Fruit fly (Drosophila melanogaster) whole organism, embryonic: Measurements from ENCODE around the gene FipoQ.

Source experiments
- Antp ChIP-seq: fragments of 200-800 bp; sonication (Bioruptor generic); optimal IDR thresholded peaks from 3 replicates; lab custom pipeline; 2016; ENCODE audit warnings: missing biosample characterization, missing genetic modification characterization
- Asciz ChIP-seq: fragments of 200-800 bp; sonication (Bioruptor generic); optimal IDR thresholded peaks from 2 replicates; lab custom pipeline; 2017; ENCODE audit warnings: missing biosample characterization, mild to moderate bottlenecking, missing genetic modification characterization, missing genetic modification reagents
- CG10462 ChIP-seq: fragments of 200-800 bp; sonication (Bioruptor generic); optimal IDR thresholded peaks from 2 replicates; lab custom pipeline; 2016; ENCODE audit warnings: missing biosample characterization, missing genetic modification characterization
- CG10959 ChIP-seq: fragments of 200-800 bp; sonication (Bioruptor generic); IDR thresholded peaks from 2 replicates; pipeline ENCODE4 v1.3.6; 2022; ENCODE audit warnings: missing biosample characterization, missing genetic modification characterization
- CG11247 ChIP-seq: fragments of 200-800 bp; sonication (Bioruptor generic); IDR thresholded peaks from 2 replicates; pipeline ENCODE4 v1.3.6; 2022; ENCODE audit warnings: missing biosample characterization, missing genetic modification characterization
- CG11560 ChIP-seq: fragments of 200-800 bp; sonication (Bioruptor generic); IDR thresholded peaks from 3 replicates; pipeline ENCODE4 v1.3.6; 2022; ENCODE audit warnings: missing biosample characterization, missing genetic modification characterization
- CG12071 ChIP-seq: fragments of 200-800 bp; sonication (Bioruptor generic); optimal IDR thresholded peaks from 3 replicates; lab custom pipeline; 2018; ENCODE audit warnings: missing biosample characterization, mild to moderate bottlenecking, missing genetic modification characterization
- CG12299 ChIP-seq: fragments of 200-800 bp; sonication (Bioruptor generic); optimal IDR thresholded peaks from 2 replicates; lab custom pipeline; 2018; ENCODE audit warnings: missing biosample characterization, mild to moderate bottlenecking, missing genetic modification characterization
- CG13123 ChIP-seq: fragments of 200-800 bp; sonication (Bioruptor generic); optimal IDR thresholded peaks from 2 replicates; lab custom pipeline; 2016; ENCODE audit warnings: missing biosample characterization, missing genetic modification characterization
- CG15269 ChIP-seq: fragments of 200-800 bp; sonication (Bioruptor generic); optimal IDR thresholded peaks from 2 replicates; lab custom pipeline; 2018; ENCODE audit warnings: missing biosample characterization, mild to moderate bottlenecking, missing genetic modification characterization, moderate library complexity
- CG16813 ChIP-seq: fragments of 200-800 bp; sonication (Bioruptor generic); IDR thresholded peaks from 3 replicates; pipeline ENCODE4 v1.3.6; 2022; ENCODE audit warnings: missing biosample characterization, missing genetic modification characterization; ENCODE audit not compliant: partially characterized antibody
- CG18599 ChIP-seq: fragments of 200-800 bp; sonication (Bioruptor generic); optimal IDR thresholded peaks from 3 replicates; lab custom pipeline; 2017; ENCODE audit warnings: missing biosample characterization, missing genetic modification characterization, mild to moderate bottlenecking, moderate library complexity, missing genetic modification reagents
- CG2116 ChIP-seq: fragments of 200-800 bp; sonication (Bioruptor generic); optimal IDR thresholded peaks from 3 replicates; lab custom pipeline; 2018; ENCODE audit warnings: missing biosample characterization, mild to moderate bottlenecking, missing genetic modification characterization
- CG2678 ChIP-seq: fragments of 200-800 bp; sonication (Bioruptor generic); optimal IDR thresholded peaks from 3 replicates; lab custom pipeline; 2019; ENCODE audit warnings: missing biosample characterization, mild to moderate bottlenecking, missing genetic modification characterization, moderate library complexity
- CG32772 ChIP-seq: fragments of 200-800 bp; sonication (Bioruptor generic); IDR thresholded peaks from 2 replicates; pipeline ENCODE4 v1.3.6; 2022; ENCODE audit warnings: missing biosample characterization, missing genetic modification characterization
- CG33213 ChIP-seq: fragments of 200-800 bp; sonication (Bioruptor generic); optimal IDR thresholded peaks from 3 replicates; lab custom pipeline; 2016; ENCODE audit warnings: missing biosample characterization, missing genetic modification characterization
- CG3726 ChIP-seq: fragments of 200-800 bp; sonication (Bioruptor generic); IDR thresholded peaks from 3 replicates; pipeline ENCODE4, ENCODE4 v1.3.6; 2022; ENCODE audit warnings: missing biosample characterization, missing genetic modification characterization
- CG3847 ChIP-seq: fragments of 200-800 bp; sonication (Bioruptor generic); IDR thresholded peaks from 2 replicates; pipeline ENCODE4 v1.3.6; 2022; ENCODE audit warnings: missing biosample characterization, missing genetic modification characterization
- CG4820 ChIP-seq: fragments of 200-800 bp; sonication (Bioruptor generic); optimal IDR thresholded peaks from 3 replicates; lab custom pipeline; 2016; ENCODE audit warnings: missing biosample characterization, missing genetic modification characterization
- CG7271 ChIP-seq: fragments of 200-800 bp; sonication (Bioruptor generic); optimal IDR thresholded peaks from 2 replicates; lab custom pipeline; 2018; ENCODE audit warnings: missing biosample characterization, mild to moderate bottlenecking, missing genetic modification characterization, moderate library complexity
- CG7963 ChIP-seq: fragments of 200-800 bp; sonication (Bioruptor generic); IDR thresholded peaks from 3 replicates; pipeline ENCODE4 v1.3.6; 2022; ENCODE audit warnings: missing biosample characterization, missing genetic modification characterization; ENCODE audit not compliant: partially characterized antibody
- CG8281 ChIP-seq: fragments of 200-800 bp; sonication (Bioruptor generic); optimal IDR thresholded peaks from 2 replicates; lab custom pipeline; 2018; ENCODE audit warnings: missing biosample characterization, mild to moderate bottlenecking, missing genetic modification characterization, moderate library complexity
- CG9727 ChIP-seq: fragments of 200-800 bp; sonication (Bioruptor generic); optimal IDR thresholded peaks from 3 replicates; lab custom pipeline; 2017; ENCODE audit warnings: missing biosample characterization, mild to moderate bottlenecking, missing genetic modification characterization
- CG9817 ChIP-seq: fragments of 200-800 bp; sonication (Bioruptor generic); optimal IDR thresholded peaks from 2 replicates; lab custom pipeline; 2018; ENCODE audit warnings: missing biosample characterization, mild to moderate bottlenecking, missing genetic modification characterization, moderate library complexity
- CG9876 ChIP-seq: fragments of 200-800 bp; sonication (Bioruptor generic); optimal IDR thresholded peaks from 2 replicates; lab custom pipeline; 2016; ENCODE audit warnings: missing biosample characterization, missing genetic modification characterization
- Dad ChIP-seq: fragments of 200-800 bp; sonication (Bioruptor generic); optimal IDR thresholded peaks from 3 replicates; lab custom pipeline; 2016; ENCODE audit warnings: missing biosample characterization, missing genetic modification characterization
- Gsc ChIP-seq: fragments of 200-800 bp; sonication (Bioruptor generic); IDR thresholded peaks from 2 replicates; pipeline ENCODE4 v1.3.6; 2022; ENCODE audit warnings: missing biosample characterization, missing genetic modification characterization
- MBD-R2 ChIP-seq: fragments of 200-800 bp; sonication (Bioruptor generic); IDR thresholded peaks from 2 replicates; pipeline ENCODE4 v1.3.6; 2022; ENCODE audit warnings: missing biosample characterization, missing genetic modification characterization
- MTF-1 ChIP-seq: fragments of 200-800 bp; sonication (Bioruptor generic); optimal IDR thresholded peaks from 2 replicates; lab custom pipeline; 2018; ENCODE audit warnings: missing biosample characterization, mild to moderate bottlenecking, missing genetic modification characterization, borderline replicate concordance
- Meics ChIP-seq: fragments of 200-800 bp; sonication (Bioruptor generic); optimal IDR thresholded peaks from 2 replicates; lab custom pipeline; 2017; ENCODE audit warnings: missing biosample characterization, mild to moderate bottlenecking, missing genetic modification characterization
- Usf ChIP-seq: fragments of 200-800 bp; sonication (Bioruptor generic); optimal IDR thresholded peaks from 2 replicates; lab custom pipeline; 2017; ENCODE audit warnings: missing genotype, missing biosample characterization, missing genetic modification characterization
- abd-A ChIP-seq: fragments of 200-800 bp; sonication (Bioruptor generic); optimal IDR thresholded peaks from 3 replicates; lab custom pipeline; 2019; ENCODE audit warnings: missing biosample characterization, mild to moderate bottlenecking, missing genetic modification characterization, moderate library complexity
- bcd ChIP-seq: fragments of 200-800 bp; sonication (Bioruptor generic); optimal IDR thresholded peaks from 2 replicates; lab custom pipeline; 2017; ENCODE audit warnings: missing biosample characterization, mild to moderate bottlenecking, missing genetic modification characterization
- crol ChIP-seq: fragments of 200-800 bp; sonication (Bioruptor generic); IDR thresholded peaks from 2 replicates; pipeline ENCODE4 v1.3.6; 2022; ENCODE audit warnings: missing biosample characterization, missing genetic modification characterization
- da ChIP-seq: fragments of 200-800 bp; sonication (Bioruptor generic); optimal IDR thresholded peaks from 2 replicates; lab custom pipeline; 2016; ENCODE audit warnings: missing biosample characterization, missing genetic modification characterization
- eve ChIP-seq, 2 experiments: fragments of >200 bp; optimal IDR thresholded peaks; 2 replicates each; lab custom pipeline; 2017; ENCODE audit warnings: missing biosample characterization in 2 of 2, missing genetic modification characterization in 2 of 2
- fd96Cb ChIP-seq: fragments of 200-800 bp; sonication (Bioruptor generic); optimal IDR thresholded peaks from 2 replicates; lab custom pipeline; 2018; ENCODE audit warnings: missing biosample characterization, mild to moderate bottlenecking, missing genetic modification characterization, moderate library complexity
- ftz-f1 ChIP-seq: fragments of 200-800 bp; sonication (Bioruptor generic); optimal IDR thresholded peaks from 2 replicates; lab custom pipeline; 2016; ENCODE audit warnings: missing biosample characterization, missing genetic modification characterization
- gsb ChIP-seq: fragments of 200-800 bp; sonication (Bioruptor generic); IDR thresholded peaks from 2 replicates; pipeline ENCODE4 v1.3.6; 2022; ENCODE audit warnings: missing biosample characterization, missing genetic modification characterization
- hkb ChIP-seq, 2 experiments: fragments of 200-800 bp in 1 of 2; fragments of >200 bp in 1 of 2; sonication (Bioruptor generic) in 1 of 2; IDR thresholded peaks in 1 of 2; optimal IDR thresholded peaks in 1 of 2; 2 replicates each; pipeline versions ENCODE4 v1.3.6 to Lab custom; 2017 to 2022; ENCODE audit warnings: missing biosample characterization in 1 of 2, missing genetic modification characterization in 1 of 2
- jing ChIP-seq: fragments of 200-800 bp; sonication (Bioruptor generic); optimal IDR thresholded peaks from 2 replicates; lab custom pipeline; 2018; ENCODE audit warnings: missing biosample characterization, mild to moderate bottlenecking, missing genetic modification characterization
- onecut ChIP-seq: fragments of 200-800 bp; sonication (Bioruptor generic); IDR thresholded peaks from 2 replicates; pipeline ENCODE4 v1.3.6; 2022; ENCODE audit warnings: missing biosample characterization, missing genetic modification characterization
- otp ChIP-seq: fragments of 200-800 bp; sonication (Bioruptor generic); IDR thresholded peaks from 3 replicates; pipeline ENCODE4, ENCODE4 v1.3.6; 2022; ENCODE audit warnings: missing biosample characterization, missing genetic modification characterization
- pan ChIP-seq, 4 experiments: fragments of >200 bp in 3 of 4; fragments of 200-800 bp in 1 of 4; sonication (Bioruptor generic) in 1 of 4; optimal IDR thresholded peaks in 3 of 4; IDR thresholded peaks in 1 of 4; 2 replicates each; pipeline versions ENCODE4 v1.3.6 to Lab custom; 2017 to 2022; ENCODE audit warnings: missing biosample characterization in 2 of 4, missing genetic modification characterization in 2 of 4, mixed read lengths in 1 of 4
- phol ChIP-seq: fragments of 200-800 bp; sonication (Bioruptor generic); optimal IDR thresholded peaks from 3 replicates; lab custom pipeline; 2018; ENCODE audit warnings: missing biosample characterization, mild to moderate bottlenecking, missing genetic modification characterization, moderate library complexity
- rib ChIP-seq: fragments of 200-800 bp; sonication (Bioruptor generic); IDR thresholded peaks from 2 replicates; pipeline ENCODE4 v1.3.6; 2022; ENCODE audit warnings: missing biosample characterization, missing genetic modification characterization
- ro ChIP-seq: fragments of 200-800 bp; sonication (Bioruptor generic); IDR thresholded peaks from 2 replicates; pipeline ENCODE4 v1.3.6; 2022; ENCODE audit warnings: missing biosample characterization, missing genetic modification characterization
- schlank ChIP-seq: fragments of 200-800 bp; sonication (Bioruptor generic); optimal IDR thresholded peaks from 2 replicates; lab custom pipeline; 2018; ENCODE audit warnings: missing biosample characterization, mild to moderate bottlenecking, missing genetic modification characterization
- seq ChIP-seq: fragments of 200-800 bp; sonication (Bioruptor generic); IDR thresholded peaks from 2 replicates; pipeline ENCODE4 v1.3.6; 2022; ENCODE audit warnings: missing biosample characterization, missing genetic modification characterization
- sisA ChIP-seq: fragments of 200-800 bp; sonication (Bioruptor generic); IDR thresholded peaks from 2 replicates; pipeline ENCODE4 v1.3.6; 2022; ENCODE audit warnings: missing biosample characterization, missing genetic modification characterization

FipoQ gene

dm6 chr3R:29522164-29522563 is 27.6 kb downstream of the FipoQ start (continued):
- TF ChIP-seq CG13123 (no peak), CG2678 (peak; percentile 51), otp (GFP tag; lab: Robert Waterston, UW) (peak; percentile 67; the same call in 2 of the 3 replicates), phol (tag; lab: Kevin White, UChicago) (peak; percentile 74), ftz-f1 (GFP tag; lab: Kevin White, UChicago) (no peak), bcd (GFP tag; lab: Kevin White, UChicago) (peak; percentile 29), CG3726 (GFP tag; lab: Robert Waterston, UW) (peak; percentile 67; the same call in 2 of the 3 replicates), da (GFP tag; lab: Kevin White, UChicago) (no peak), CG12299 (no peak), CG9876 (no peak), Usf (GFP tag; lab: Kevin White, UChicago) (peak; percentile 13), CG9727 (GFP tag; lab: Kevin White, UChicago) (peak; percentile 74), schlank (no peak), CG12071 (no peak), CG8281 (tag; lab: Kevin White, UChicago) (peak; percentile 2), CG15269 (tag; lab: Kevin White, UChicago) (no peak), crol (GFP tag; lab: Robert Waterston, UW) (no peak), CG11560 (tag; lab: Robert Waterston, UW) (no peak), hkb (optimal IDR thresholded peaks at IDR 0.05; lab: Kevin White, UChicago) (no peak), hkb (GFP tag; IDR thresholded peaks at IDR 0.05; lab: Robert Waterston, UW) (peak; percentile 44; the same call in 1 of the 2 replicates), onecut (GFP tag; lab: Robert Waterston, UW) (peak; percentile 43), CG9817 (tag; lab: Kevin White, UChicago) (no peak), MBD-R2 (GFP tag; lab: Robert Waterston, UW) (no peak), CG2116 (GFP tag; lab: Kevin White, UChicago) (no peak), CG10959 (peak; percentile 67), fd96Cb (tag; lab: Kevin White, UChicago) (peak; percentile 76), Antp (GFP tag; lab: Kevin White, UChicago) (no peak), jing (GFP tag; lab: Kevin White, UChicago) (peak; percentile 34), CG33213 (GFP tag; lab: Kevin White, UChicago) (no peak), CG18599 (GFP tag; lab: Kevin White, UChicago) (no peak), CG3847 (no peak), Asciz (GFP tag; lab: Kevin White, UChicago) (peak; percentile 30), MTF-1 (GFP tag; lab: Kevin White, UChicago) (peak; percentile 28), eve (GFP tag; optimal IDR thresholded peaks at IDR 0.05; lab: Kevin White, UChicago) (peak in 1 of 2 experiments; percentile 49), ro (GFP tag; lab: Robert Waterston, UW) (no peak; the same call in 1 of the 2 replicates), gsb (GFP tag; lab: Robert Waterston, UW) (no peak), CG7271 (tag; lab: Kevin White, UChicago) (peak; percentile 54), abd-A (tag; lab: Kevin White, UChicago) (no peak), CG4820 (peak; percentile 73), seq (peak; percentile 22; the same call in 1 of the 2 replicates), CG7963 (GFP tag; lab: Robert Waterston, UW) (no peak), pan (optimal IDR thresholded peaks at IDR 0.05; lab: Kevin White, UChicago) (no peak), pan (GFP tag; optimal IDR thresholded peaks at IDR 0.05 in 1 of 2, IDR thresholded peaks at IDR 0.05 in 1 of 2) (peak in 1 of 2 experiments; percentile 60), sisA (GFP tag; lab: Robert Waterston, UW) (peak; percentile 60), CG10462 (GFP tag; lab: Kevin White, UChicago) (no peak), Meics (GFP tag; lab: Kevin White, UChicago) (no peak), Gsc (GFP tag; lab: Robert Waterston, UW) (no peak), Dad (GFP tag; lab: Kevin White, UChicago) (no peak), rib (GFP tag; lab: Robert Waterston, UW) (no peak), CG11247 (no peak), CG32772 (GFP tag; lab: Robert Waterston, UW) (peak; percentile 58), CG16813 (GFP tag; lab: Robert Waterston, UW) (no peak)
